Fruit fly (Drosophila melanogaster) whole organism, prepupa: Measurements from ENCODE around the gene dib.

Experiments
- Sox102F ChIP-seq: fragments of 200-800 bp; sonication (Bioruptor generic); optimal IDR thresholded peaks from 2 replicates; lab custom pipeline; 2016; ENCODE audit warnings: missing biosample characterization, mild to moderate bottlenecking, missing genetic modification characterization
- salr ChIP-seq, 2 experiments: fragments of 200-800 bp; sonication (Bioruptor generic); optimal IDR thresholded peaks; 3 replicates each; lab custom pipeline; 2016 to 2018; ENCODE audit warnings: missing biosample characterization in 2 of 2, missing genetic modification characterization in 2 of 2, mild to moderate bottlenecking in 1 of 2
- spab ChIP-seq: fragments of 200-800 bp; sonication (Bioruptor generic); optimal IDR thresholded peaks from 2 replicates; lab custom pipeline; 2017; ENCODE audit warnings: missing biosample characterization, mild to moderate bottlenecking, missing genetic modification characterization, missing genetic modification reagents

DNA sequence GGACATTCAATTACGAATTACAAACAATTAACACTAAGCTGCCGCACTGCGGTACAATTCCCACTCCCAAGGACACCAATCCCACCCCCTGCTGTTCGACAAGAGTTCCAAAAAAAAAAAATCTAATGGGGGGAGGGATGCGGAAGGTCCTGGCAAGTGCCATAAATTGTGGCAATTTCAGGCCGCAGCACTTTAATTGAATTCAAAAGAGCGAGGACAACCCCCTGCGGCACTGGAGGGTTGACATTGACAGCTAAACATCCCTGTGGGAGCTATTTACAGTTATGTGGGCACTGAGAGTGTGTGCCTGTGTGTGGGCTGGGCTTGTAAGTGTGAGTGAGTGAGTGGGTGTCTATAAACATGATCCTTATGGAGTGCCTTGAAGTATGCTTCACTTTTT lies 14.8 kb downstream of the dib start:
- TF ChIP-seq salr (GFP tag; optimal IDR thresholded peaks at IDR 0.05; lab: Kevin White, UChicago) = no peak
- no peak for TF ChIP-seq Sox102F (GFP tag; lab: Kevin White, UChicago)
- no peak for TF ChIP-seq spab
